Fruit fly (Drosophila melanogaster): ENCODE measurements around the gene Tengl1.

The Tengl1 gene

DNA sequence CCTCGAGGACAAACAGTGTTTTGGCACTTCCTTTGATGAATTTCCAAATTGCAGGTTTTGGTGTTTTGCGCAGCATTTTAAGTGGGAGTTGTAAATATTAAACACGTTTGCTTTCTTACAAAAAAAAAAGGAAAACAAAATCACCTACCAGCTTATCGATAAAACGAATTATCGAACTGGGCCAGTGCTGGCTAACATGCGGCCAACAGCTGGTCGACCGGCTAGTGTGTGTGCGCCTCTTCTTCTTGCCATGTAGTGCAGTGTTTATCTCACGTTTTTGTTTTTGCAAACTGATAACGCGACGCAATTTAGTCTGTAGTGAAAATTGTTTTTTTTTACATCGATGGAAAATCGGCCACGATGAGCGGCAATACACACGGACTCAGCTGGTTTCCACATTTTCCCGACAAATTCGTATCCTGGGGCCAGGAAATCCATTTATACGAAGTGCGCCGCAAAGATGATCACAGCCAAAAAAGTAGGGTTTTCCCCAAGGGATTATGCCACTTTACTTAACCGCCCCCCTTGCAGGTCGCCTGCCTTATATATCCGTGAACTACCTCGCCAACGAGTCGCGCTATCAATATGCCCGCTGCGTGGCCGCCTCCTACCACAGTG, 23.2 kb downstream of the Tengl1 start, which contains the start of the genes CG15386, CG42371 and mio:
Gene CG15386, minus strand, starts transcription at position 180 of the 618 bp plus-strand sequence.
Gene CG42371, minus strand, starts transcription at position 180 of the 618 bp plus-strand sequence.
Gene mio, plus strand, starts transcription at position 224 of the 618 bp plus-strand sequence.
- peak; percentile 52 for TF ChIP-seq pad (GFP tag; optimal IDR thresholded peaks at IDR 0.05)
- TF ChIP-seq CG7101 (tag; optimal IDR thresholded peaks at IDR 0.05), result peak; percentile 53
- TF ChIP-seq CG14711 (tag; optimal IDR thresholded peaks at IDR 0.05), result peak; percentile 47
- no peak for TF ChIP-seq cnc (optimal IDR thresholded peaks at IDR 0.05)
- TF ChIP-seq CG5204 (GFP tag; optimal IDR thresholded peaks at IDR 0.05), result no peak
- peak; percentile 32 for TF ChIP-seq CG1620 (GFP tag; optimal IDR thresholded peaks at IDR 0.05)
- peak; percentile 27 for TF ChIP-seq CG12768 (GFP tag; optimal IDR thresholded peaks at IDR 0.05)
- TF ChIP-seq Mnt (GFP tag; optimal IDR thresholded peaks at IDR 0.05), result peak; percentile 94
- TF ChIP-seq bab1 (GFP tag; optimal IDR thresholded peaks at IDR 0.05), result peak; percentile 54
- peak; percentile 74 for TF ChIP-seq CG11617 (GFP tag; optimal IDR thresholded peaks at IDR 0.05)
- TF ChIP-seq Clk (GFP tag; optimal IDR thresholded peaks at IDR 0.05), result no peak
- no peak for TF ChIP-seq toe (GFP tag; optimal IDR thresholded peaks at IDR 0.05)
- peak; percentile 66 for TF ChIP-seq Crg-1 (GFP tag; optimal IDR thresholded peaks at IDR 0.05)
- peak; percentile 71 for TF ChIP-seq CG33017 (tag; optimal IDR thresholded peaks at IDR 0.05)
- peak; percentile 94 for TF ChIP-seq cic (GFP tag; optimal IDR thresholded peaks at IDR 0.05)
- peak; percentile 38 for TF ChIP-seq tj (GFP tag; optimal IDR thresholded peaks at IDR 0.05)
- no peak for TF ChIP-seq Hr96 (GFP tag; optimal IDR thresholded peaks at IDR 0.05)

- TF ChIP-seq Crg-1 (GFP tag; optimal IDR thresholded peaks at IDR 0.05), result peak; percentile 18
- peak; percentile 70 for TF ChIP-seq CG33017 (tag; optimal IDR thresholded peaks at IDR 0.05)
- peak; percentile 28 for TF ChIP-seq pad (GFP tag; optimal IDR thresholded peaks at IDR 0.05)
- TF ChIP-seq cnc (optimal IDR thresholded peaks at IDR 0.05), result no peak
- peak; percentile 34 for TF ChIP-seq cic (GFP tag; optimal IDR thresholded peaks at IDR 0.05)
- peak; percentile 64 for TF ChIP-seq CG7101 (tag; optimal IDR thresholded peaks at IDR 0.05)
- TF ChIP-seq bab1 (GFP tag; optimal IDR thresholded peaks at IDR 0.05), result peak; percentile 9
- peak; percentile 16 for TF ChIP-seq Mnt (GFP tag; optimal IDR thresholded peaks at IDR 0.05)
- peak; percentile 23 for TF ChIP-seq CG12768 (GFP tag; optimal IDR thresholded peaks at IDR 0.05)
- no peak for TF ChIP-seq CG11617 (GFP tag; optimal IDR thresholded peaks at IDR 0.05)
- no peak for TF ChIP-seq CG7045 (GFP tag; optimal IDR thresholded peaks at IDR 0.05)
These were observed 24.3 kb downstream of the Tengl1 start, which contains the start of gene daed for dm6 chr2L:2216065-2216464. Gene daed (minus strand): TSS chr2L:2216311.

DNA sequence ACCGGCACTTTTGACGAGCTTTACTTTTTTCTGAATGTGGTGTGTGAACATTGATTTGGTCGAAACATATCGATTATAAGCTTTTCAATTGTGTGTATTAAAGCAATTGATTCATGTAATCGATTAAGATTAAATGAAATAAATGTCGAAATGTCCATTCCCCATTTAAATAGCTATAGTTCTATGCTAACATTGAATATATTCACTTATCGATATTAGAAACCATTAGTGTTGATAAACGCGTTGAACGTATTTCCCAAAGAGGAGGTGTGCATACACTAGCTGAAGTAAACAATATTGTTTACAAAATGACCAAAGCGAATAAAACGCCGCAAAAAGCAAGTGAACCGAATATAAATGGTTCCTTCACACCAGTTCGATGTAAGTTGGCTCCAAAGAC, 26.4 kb downstream of the Tengl1 start, which contains the start of the genes Uch and CG34174:
Gene Uch, minus strand, starts transcription at position 208 of the 400 bp plus-strand sequence.
Gene CG34174, plus strand, starts transcription at position 263 of the 400 bp plus-strand sequence.
- peak; percentile 54 for TF ChIP-seq Mnt (GFP tag; optimal IDR thresholded peaks at IDR 0.05)
- no peak for TF ChIP-seq Clk (GFP tag; optimal IDR thresholded peaks at IDR 0.05)
- peak; percentile 51 for TF ChIP-seq CG11617 (GFP tag; optimal IDR thresholded peaks at IDR 0.05)
- TF ChIP-seq CG5204 (GFP tag; optimal IDR thresholded peaks at IDR 0.05), result no peak
- peak; percentile 42 for TF ChIP-seq CG1620 (GFP tag; optimal IDR thresholded peaks at IDR 0.05)
- peak; percentile 49 for TF ChIP-seq cic (GFP tag; optimal IDR thresholded peaks at IDR 0.05)
- peak; percentile 7 for TF ChIP-seq CG14711 (tag; optimal IDR thresholded peaks at IDR 0.05)
- no peak for TF ChIP-seq CG33017 (tag; optimal IDR thresholded peaks at IDR 0.05)
- TF ChIP-seq CG12768 (GFP tag; optimal IDR thresholded peaks at IDR 0.05), result peak; percentile 24
- peak; percentile 62 for TF ChIP-seq CG7101 (tag; optimal IDR thresholded peaks at IDR 0.05)
- TF ChIP-seq toe (GFP tag; optimal IDR thresholded peaks at IDR 0.05), result no peak
- no peak for TF ChIP-seq cnc (optimal IDR thresholded peaks at IDR 0.05)
- TF ChIP-seq bab1 (GFP tag; optimal IDR thresholded peaks at IDR 0.05), result peak; percentile 87
- no peak for TF ChIP-seq kay (GFP tag; ENCODE audit: borderline replicate concordance)
- TF ChIP-seq CG7045 (GFP tag; optimal IDR thresholded peaks at IDR 0.05), result peak; percentile 11
- TF ChIP-seq ovo (GFP tag; optimal IDR thresholded peaks at IDR 0.05), result peak; percentile 25
- TF ChIP-seq Hr96 (GFP tag; optimal IDR thresholded peaks at IDR 0.05), result no peak
- TF ChIP-seq Crg-1 (GFP tag; optimal IDR thresholded peaks at IDR 0.05), result peak; percentile 78
- peak; percentile 64 for TF ChIP-seq pad (GFP tag; optimal IDR thresholded peaks at IDR 0.05)
- no peak for TF ChIP-seq tj (GFP tag; optimal IDR thresholded peaks at IDR 0.05)

dm6 chr2L:2212478-2212877, 27.9 kb downstream of the Tengl1 start, which contains the start of gene CG15385:
Gene CG15385 (minus strand): TSS chr2L:2212571.
- TF ChIP-seq CG33017 (tag; optimal IDR thresholded peaks at IDR 0.05), result peak; percentile 47
- peak; percentile 10 for TF ChIP-seq CG7101 (tag; optimal IDR thresholded peaks at IDR 0.05)
- no peak for TF ChIP-seq CG1620 (GFP tag; optimal IDR thresholded peaks at IDR 0.05)
- no peak for TF ChIP-seq CG14711 (tag; optimal IDR thresholded peaks at IDR 0.05)
- TF ChIP-seq ovo (GFP tag; optimal IDR thresholded peaks at IDR 0.05), result no peak
- no peak for TF ChIP-seq toe (GFP tag; optimal IDR thresholded peaks at IDR 0.05)
- TF ChIP-seq CG7045 (GFP tag; optimal IDR thresholded peaks at IDR 0.05), result no peak
- TF ChIP-seq Hr96 (GFP tag; optimal IDR thresholded peaks at IDR 0.05), result no peak
- no peak for TF ChIP-seq bab1 (GFP tag; optimal IDR thresholded peaks at IDR 0.05)
- TF ChIP-seq cnc (optimal IDR thresholded peaks at IDR 0.05), result no peak
- peak; percentile 51 for TF ChIP-seq CG12768 (GFP tag; optimal IDR thresholded peaks at IDR 0.05)
- TF ChIP-seq CG5204 (GFP tag; optimal IDR thresholded peaks at IDR 0.05), result no peak
- TF ChIP-seq kay (GFP tag; ENCODE audit: borderline replicate concordance), result no peak
- TF ChIP-seq tj (GFP tag; optimal IDR thresholded peaks at IDR 0.05), result no peak
- TF ChIP-seq CG11617 (GFP tag; optimal IDR thresholded peaks at IDR 0.05), result no peak
- peak; percentile 61 for TF ChIP-seq cic (GFP tag; optimal IDR thresholded peaks at IDR 0.05)
- no peak for TF ChIP-seq Clk (GFP tag; optimal IDR thresholded peaks at IDR 0.05)
- TF ChIP-seq Mnt (GFP tag; optimal IDR thresholded peaks at IDR 0.05), result peak; percentile 2
- TF ChIP-seq Crg-1 (GFP tag; optimal IDR thresholded peaks at IDR 0.05), result no peak
- no peak for TF ChIP-seq pad (GFP tag; optimal IDR thresholded peaks at IDR 0.05)

dm6 chr2L:2209002-2209401, 31.4 kb downstream of the Tengl1 start, which contains the start of gene CG33124:
Gene CG33124 (minus strand): TSS chr2L:2209102.
- TF ChIP-seq Crg-1 (GFP tag; optimal IDR thresholded peaks at IDR 0.05) (no peak), toe (GFP tag; optimal IDR thresholded peaks at IDR 0.05) (no peak), pad (GFP tag; optimal IDR thresholded peaks at IDR 0.05) (no peak), tj (GFP tag; optimal IDR thresholded peaks at IDR 0.05) (no peak), CG33017 (tag; optimal IDR thresholded peaks at IDR 0.05) (no peak)
